Fruit fly (Drosophila melanogaster) whole organism, prepupa: ENCODE results near the gene CG18662.

Experiments
- Blimp-1 ChIP-seq: fragments of 200-800 bp; sonication (Bioruptor generic); optimal IDR thresholded peaks from 3 replicates; lab custom pipeline; 2017; ENCODE audit warnings: missing biosample characterization, missing genetic modification characterization, mild to moderate bottlenecking, moderate library complexity, missing genetic modification reagents
- CG15336 ChIP-seq: fragments of 200-800 bp; sonication (Bioruptor generic); IDR thresholded peaks from 2 replicates; pipeline ENCODE4 v1.3.6; 2022; ENCODE audit warnings: missing biosample characterization, missing genetic modification characterization
- CG4318 ChIP-seq: fragments of 200-800 bp; sonication (Bioruptor generic); optimal IDR thresholded peaks from 3 replicates; lab custom pipeline; 2017; ENCODE audit warnings: missing biosample characterization, mild to moderate bottlenecking, missing genetic modification characterization
- CG6808 ChIP-seq: fragments of 200-800 bp; sonication (Bioruptor generic); optimal IDR thresholded peaks from 3 replicates; lab custom pipeline; 2017; ENCODE audit warnings: missing biosample characterization, missing genetic modification characterization, mild to moderate bottlenecking, moderate library complexity, missing genetic modification reagents
- CG6854 ChIP-seq: fragments of 200-800 bp; sonication (Bioruptor generic); optimal IDR thresholded peaks from 2 replicates; lab custom pipeline; 2017; ENCODE audit warnings: missing biosample characterization, mild to moderate bottlenecking, missing genetic modification characterization
- CG7368 ChIP-seq: fragments of 200-800 bp; sonication (Bioruptor generic); optimal IDR thresholded peaks from 3 replicates; lab custom pipeline; 2016; ENCODE audit warnings: missing biosample characterization, missing genetic modification characterization
- Ets21C ChIP-seq: fragments of 200-800 bp; sonication (Bioruptor generic); optimal IDR thresholded peaks from 3 replicates; lab custom pipeline; 2016; ENCODE audit warnings: missing biosample characterization, missing genetic modification characterization
- Gug ChIP-seq: fragments of 200-800 bp; sonication (Bioruptor generic); IDR thresholded peaks from 2 replicates; pipeline ENCODE4 v1.3.6; 2022; ENCODE audit warnings: missing biosample characterization, missing genetic modification characterization
- Lpt ChIP-seq: fragments of 200-800 bp; sonication (Bioruptor generic); optimal IDR thresholded peaks from 3 replicates; lab custom pipeline; 2016; ENCODE audit warnings: missing biosample characterization, missing genetic modification characterization
- Smox ChIP-seq: fragments of 200-800 bp; sonication (Bioruptor generic); optimal IDR thresholded peaks from 3 replicates; lab custom pipeline; 2016; ENCODE audit warnings: missing biosample characterization, missing genetic modification characterization
- Sox15 ChIP-seq: fragments of 200-800 bp; sonication (Bioruptor generic); optimal IDR thresholded peaks from 3 replicates; lab custom pipeline; 2016; ENCODE audit warnings: missing biosample characterization, missing genetic modification characterization
- net ChIP-seq: fragments of 200-800 bp; sonication (Bioruptor generic); optimal IDR thresholded peaks from 3 replicates; lab custom pipeline; 2016; ENCODE audit warnings: missing biosample characterization, missing genetic modification characterization
- ss ChIP-seq, 2 experiments: fragments of 200-800 bp; sonication (Bioruptor generic); optimal IDR thresholded peaks; 2 replicates in 1 of 2; 3 replicates in 1 of 2; lab custom pipeline; 2017 to 2018; ENCODE audit warnings: mild to moderate bottlenecking in 2 of 2, missing biosample characterization in 2 of 2, missing genetic modification characterization in 2 of 2, moderate library complexity in 1 of 2
- svp ChIP-seq: fragments of 200-800 bp; sonication (Bioruptor generic); peaks from one replicate; lab custom pipeline; 2016; ENCODE audit warnings: missing biosample characterization, missing genetic modification characterization

dm6 chr2L:8946718-8947316, 33.6 kb upstream of the CG18662 start, which contains the start of gene CG46397:
- TF ChIP-seq Gug (GFP tag; lab: Robert Waterston, UW) (no peak), Ets21C (no peak), ss (GFP tag; optimal IDR thresholded peaks at IDR 0.05; lab: Kevin White, UChicago) (no peak), Lpt (GFP tag; lab: Kevin White, UChicago) (no peak), CG15336 (GFP tag; lab: Robert Waterston, UW) (no peak), net (GFP tag; lab: Kevin White, UChicago) (no peak), CG6808 (GFP tag; lab: Kevin White, UChicago) (no peak), CG6854 (GFP tag; lab: Kevin White, UChicago) (no peak), Smox (GFP tag; lab: Kevin White, UChicago) (no peak), svp (GFP tag; lab: Kevin White, UChicago) (peak; percentile 18), CG4318 (GFP tag; lab: Kevin White, UChicago) (no peak), CG7368 (GFP tag; lab: Kevin White, UChicago) (no peak), Blimp-1 (GFP tag; lab: Kevin White, UChicago) (no peak), Sox15 (no peak)
